Worm (Caenorhabditis elegans) whole organism, young adult: Measurements from ENCODE around the gene srx-105.

Source experiments
- F23B12.7 ChIP-seq: sonication (generic microtip); optimal IDR thresholded peaks from 2 replicates; lab custom pipeline; 2017; ENCODE audit warnings: missing genetic modification characterization, mild to moderate bottlenecking, missing compliant biosample characterization, antibody characterized with exemption, moderate library complexity; ENCODE audit not compliant: insufficient read depth
- F33H1.4 ChIP-seq: fragments of 200-800 bp; sonication (Bioruptor generic); IDR thresholded peaks from 2 replicates; pipeline ENCODE4 v1.3.6; 2022; ENCODE audit warnings: missing genetic modification reagents, missing genetic modification characterization, missing compliant biosample characterization
- F37B4.10 ChIP-seq: fragments of 200-800 bp; sonication (Bioruptor generic); IDR thresholded peaks from 2 replicates; pipeline ENCODE4 v1.3.6; 2022; ENCODE audit warnings: missing genetic modification characterization, missing compliant biosample characterization
- K11D2.4 ChIP-seq: fragments of 200-800 bp; sonication (Bioruptor generic); IDR thresholded peaks from 2 replicates; pipeline ENCODE4 v1.3.6; 2022; ENCODE audit warnings: missing genetic modification reagents, missing genetic modification characterization, missing compliant biosample characterization
- Y53G8AR.9 ChIP-seq: fragments of 200-800 bp; sonication (Bioruptor generic); conservative IDR thresholded peaks from 2 replicates; pipeline ENCODE4 v1.3.6; 2022; ENCODE audit warnings: missing genetic modification reagents, missing genetic modification characterization, missing compliant biosample characterization
- Y67H2A.10 ChIP-seq: fragments of 200-800 bp; sonication (Bioruptor generic); conservative IDR thresholded peaks from 2 replicates; pipeline ENCODE4 v1.3.6; 2022; ENCODE audit warnings: missing genetic modification reagents, missing genetic modification characterization, missing compliant biosample characterization
- Y95B8A.8 ChIP-seq: fragments of 200-800 bp; sonication (Bioruptor generic); IDR thresholded peaks from 2 replicates; pipeline ENCODE4 v1.3.6; 2022; ENCODE audit warnings: missing genetic modification reagents, missing genetic modification characterization, missing compliant biosample characterization
- ZK185.1 ChIP-seq: sonication (generic microtip); optimal IDR thresholded peaks from 2 replicates; lab custom pipeline; 2016; ENCODE audit warnings: mild to moderate bottlenecking, missing genetic modification characterization, missing compliant biosample characterization; ENCODE audit not compliant: poor library complexity, severe bottlenecking
- atf-7 ChIP-seq: sonication (generic microtip); optimal IDR thresholded peaks from 2 replicates; lab custom pipeline; 2017; ENCODE audit warnings: mild to moderate bottlenecking, missing genetic modification characterization, missing compliant biosample characterization
- attf-5 ChIP-seq: fragments of 200-800 bp; sonication (Bioruptor generic); optimal IDR thresholded peaks from 2 replicates; lab custom pipeline; 2018; ENCODE audit warnings: mild to moderate bottlenecking, missing genetic modification characterization, missing compliant biosample characterization
- attf-6 ChIP-seq: fragments of 200-800 bp; sonication (Bioruptor generic); IDR thresholded peaks from 2 replicates; pipeline ENCODE4 v1.3.6; 2022; ENCODE audit warnings: missing genetic modification reagents, missing genetic modification characterization, missing compliant biosample characterization
- bed-1 ChIP-seq: fragments of 200-800 bp; sonication (Bioruptor generic); IDR thresholded peaks from 2 replicates; pipeline ENCODE4 v1.3.6; 2022; ENCODE audit warnings: missing genetic modification reagents, missing genetic modification characterization, missing compliant biosample characterization
- ceh-58 ChIP-seq: fragments of 200-800 bp; sonication (Bioruptor generic); IDR thresholded peaks from 2 replicates; pipeline ENCODE4 v1.3.6; 2022; ENCODE audit warnings: missing genetic modification characterization, missing compliant biosample characterization
- dox-1 ChIP-seq: fragments of 200-800 bp; sonication (Bioruptor generic); IDR thresholded peaks from 2 replicates; pipeline ENCODE4 v1.3.6; 2022; ENCODE audit warnings: missing genetic modification reagents, missing genetic modification characterization, missing compliant biosample characterization
- dpff-1 ChIP-seq: sonication (generic microtip); optimal IDR thresholded peaks from 2 replicates; lab custom pipeline; 2017; ENCODE audit warnings: mild to moderate bottlenecking, missing genetic modification characterization, missing compliant biosample characterization
- dpl-1 ChIP-seq: fragments of 150-350 bp; optimal IDR thresholded peaks from 2 replicates; lab custom pipeline; 2014; ENCODE audit warnings: missing biosample characterization, missing genetic modification reagents, missing genetic modification characterization
- efl-1 ChIP-seq: fragments of 150-350 bp; optimal IDR thresholded peaks from 2 replicates; lab custom pipeline; 2014; ENCODE audit warnings: missing biosample characterization, missing genetic modification reagents, missing genetic modification characterization
- egl-18 ChIP-seq: fragments of 200-800 bp; sonication (Bioruptor generic); IDR thresholded peaks from 2 replicates; pipeline ENCODE4 v1.3.6; 2022; ENCODE audit warnings: missing genetic modification reagents, missing genetic modification characterization, missing compliant biosample characterization
- fkh-3 ChIP-seq: sonication (generic microtip); optimal IDR thresholded peaks from 2 replicates; lab custom pipeline; 2016; ENCODE audit warnings: mild to moderate bottlenecking, missing genetic modification characterization, missing compliant biosample characterization
- gei-17 ChIP-seq: fragments of 200-800 bp; sonication (Bioruptor generic); optimal IDR thresholded peaks from 2 replicates; lab custom pipeline; 2018; ENCODE audit warnings: mild to moderate bottlenecking, missing genetic modification characterization, missing compliant biosample characterization
- hmg-1.2 ChIP-seq: fragments of 200-800 bp; sonication (Bioruptor generic); IDR thresholded peaks from 2 replicates; pipeline ENCODE4 v1.3.6; 2022; ENCODE audit warnings: missing genetic modification reagents, missing genetic modification characterization, missing compliant biosample characterization
- lin-26 ChIP-seq: fragments of 200-800 bp; sonication (Bioruptor generic); IDR thresholded peaks from 2 replicates; pipeline ENCODE4 v1.3.6; 2022; ENCODE audit warnings: missing genetic modification reagents, missing genetic modification characterization, missing compliant biosample characterization
- lin-35 ChIP-seq, 3 experiments: fragments of 150-350 bp in 2 of 3; sonication (generic microtip) in 1 of 3; optimal IDR thresholded peaks; 2 replicates each; lab custom pipeline; 2014 to 2018; ENCODE audit warnings: missing biosample characterization in 3 of 3, missing genetic modification characterization in 3 of 3, missing genetic modification reagents in 3 of 3
- lin-54 ChIP-seq: fragments of 200-800 bp; sonication (Bioruptor generic); optimal IDR thresholded peaks from 2 replicates; lab custom pipeline; 2018; ENCODE audit warnings: mild to moderate bottlenecking, missing genetic modification characterization, missing compliant biosample characterization
- madf-6 ChIP-seq: fragments of 200-800 bp; sonication (Bioruptor generic); IDR thresholded peaks from 2 replicates; pipeline ENCODE4 v1.3.6; 2022; ENCODE audit warnings: missing genetic modification reagents, missing genetic modification characterization, missing compliant biosample characterization
- madf-8 ChIP-seq: fragments of 200-800 bp; sonication (Bioruptor generic); conservative IDR thresholded peaks from 2 replicates; pipeline ENCODE4 v1.3.6; 2022; ENCODE audit warnings: missing genetic modification reagents, missing genetic modification characterization, missing compliant biosample characterization
- mcd-1 ChIP-seq: fragments of 200-800 bp; sonication (Bioruptor generic); IDR thresholded peaks from 2 replicates; pipeline ENCODE4 v1.3.6; 2022; ENCODE audit warnings: missing genetic modification reagents, missing genetic modification characterization, missing compliant biosample characterization
- mxl-1 ChIP-seq: sonication (generic microtip); optimal IDR thresholded peaks from 2 replicates; lab custom pipeline; 2016; ENCODE audit warnings: missing genetic modification characterization, missing compliant biosample characterization
- nfyb-1 ChIP-seq: fragments of 200-800 bp; sonication (Bioruptor generic); IDR thresholded peaks from 2 replicates; pipeline ENCODE4 v1.3.6; 2022; ENCODE audit warnings: missing genetic modification reagents, missing genetic modification characterization, missing compliant biosample characterization
- nhr-179 ChIP-seq: sonication (generic microtip); optimal IDR thresholded peaks from 2 replicates; lab custom pipeline; 2016; ENCODE audit warnings: mild to moderate bottlenecking, missing genetic modification characterization, missing compliant biosample characterization
- nhr-80 ChIP-seq: sonication (generic microtip); optimal IDR thresholded peaks from 2 replicates; lab custom pipeline; 2016; ENCODE audit warnings: missing genetic modification characterization, missing compliant biosample characterization
- pbrm-1 ChIP-seq: fragments of 200-800 bp; sonication (Bioruptor generic); IDR thresholded peaks from 2 replicates; pipeline ENCODE4 v1.3.6; 2022; ENCODE audit warnings: missing genetic modification reagents, missing genetic modification characterization, missing compliant biosample characterization
- pha-4 ChIP-seq: fragments of 150-350 bp; sonication (generic microtip); optimal IDR thresholded peaks from 2 replicates; lab custom pipeline; 2014; ENCODE audit warnings: missing biosample characterization, missing genetic modification reagents, missing genetic modification characterization
- snpc-4 ChIP-seq, 5 experiments: fragments of 150-350 bp in 1 of 5; sonication (generic microtip) in 4 of 5; optimal IDR thresholded peaks; 2 replicates each; lab custom pipeline; 2014 to 2018; ENCODE audit warnings: missing genetic modification characterization in 5 of 5, missing biosample characterization in 3 of 5, antibody characterized with exemption in 2 of 5, mild to moderate bottlenecking in 2 of 5, missing compliant biosample characterization in 2 of 5, missing genotype in 2 of 5, moderate library complexity in 2 of 5, missing genetic modification reagents in 1 of 5
- tbp1 ChIP-seq: fragments of 200-800 bp; sonication (Bioruptor generic); optimal IDR thresholded peaks from 2 replicates; lab custom pipeline; 2018; ENCODE audit warnings: mild to moderate bottlenecking, missing genetic modification characterization, missing compliant biosample characterization
- xnd-1 ChIP-seq: sonication (generic microtip); optimal IDR thresholded peaks from 2 replicates; lab custom pipeline; 2016; ENCODE audit warnings: missing genotype, missing genetic modification reagents, missing genetic modification characterization, missing compliant biosample characterization
- ztf-28 ChIP-seq: fragments of 200-800 bp; sonication (Bioruptor generic); IDR thresholded peaks from 2 replicates; pipeline ENCODE4 v1.3.6; 2022; ENCODE audit warnings: missing genetic modification reagents, missing genetic modification characterization, missing compliant biosample characterization

The srx-105 gene

ce11 chrII:3682770-3683234 lies 18.4 kb downstream of the srx-105 start, which contains the start of gene F19B10.1:
Gene F19B10.1 (plus strand): TSS chrII:3683184.
- peak; percentile 60 for TF ChIP-seq dpl-1 (GFP tag; lab: Kevin White, UChicago)
- peak; percentile 66 for TF ChIP-seq attf-5 (GFP tag; lab: Kevin White, UChicago)
- peak; percentile 37 for TF ChIP-seq tbp1
- TF ChIP-seq bed-1 (GFP tag; lab: Robert Waterston, UW): no peak
- no peak for TF ChIP-seq lin-26 (GFP tag; lab: Robert Waterston, UW)
- TF ChIP-seq attf-6 (GFP tag; lab: Robert Waterston, UW): no peak
- peak; percentile 66; the same call in 1 of the 2 replicates for TF ChIP-seq mcd-1 (GFP tag; lab: Robert Waterston, UW)
- TF ChIP-seq dox-1 (GFP tag; lab: Robert Waterston, UW): 0 out of 2 replicates have a peak, but pooled peaks have one; percentile 44
- TF ChIP-seq nfyb-1 (GFP tag; lab: Robert Waterston, UW): peak; percentile 71; the same call in 1 of the 2 replicates
- peak; percentile 80 for TF ChIP-seq lin-54
- peak; percentile 33 for TF ChIP-seq efl-1
- 0 out of 2 replicates have a peak, but pooled peaks have one; percentile 31 for TF ChIP-seq Y53G8AR.9 (GFP tag; lab: Robert Waterston, UW)
- peak; percentile 18 for TF ChIP-seq F23B12.7 (tag; lab: Kevin White, UChicago)
- TF ChIP-seq K11D2.4: no peak
- TF ChIP-seq snpc-4 (GFP tag; optimal IDR thresholded peaks at IDR 0.05; lab: Kevin White, UChicago): no peak
- peak in 1 of 4 experiments; percentile 62 for TF ChIP-seq snpc-4 (tag; optimal IDR thresholded peaks at IDR 0.05; lab: Kevin White, UChicago)
- peak; percentile 61 for TF ChIP-seq nhr-80
- peak in 1 of 3 experiments; percentile 92 for TF ChIP-seq lin-35 (GFP tag; optimal IDR thresholded peaks at IDR 0.05; lab: Kevin White, UChicago)
- TF ChIP-seq Y67H2A.10 (GFP tag; lab: Robert Waterston, UW): no peak
- TF ChIP-seq, all 124 proteins: peak for 13

- TF ChIP-seq ztf-28 (GFP tag; lab: Robert Waterston, UW) (no peak), atf-7 (no peak), gei-17 (no peak), F33H1.4 (GFP tag; lab: Robert Waterston, UW) (no peak), F37B4.10 (no peak), egl-18 (GFP tag; lab: Robert Waterston, UW) (no peak), Y95B8A.8 (GFP tag; lab: Robert Waterston, UW) (no peak), madf-6 (GFP tag; lab: Robert Waterston, UW) (no peak), mxl-1 (tag; lab: Kevin White, UChicago) (no peak), pha-4 (tag; lab: Kevin White, UChicago) (no peak), dpff-1 (tag; lab: Kevin White, UChicago) (no peak), nhr-179 (no peak), ceh-58 (no peak), ZK185.1 (no peak)
These were observed 19.7 kb downstream of the srx-105 start, which contains the start of gene F19B10.10 for ce11 chrII:3681365-3682083. Gene F19B10.10 (minus strand): TSS chrII:3681415.

- TF ChIP-seq madf-8 (GFP tag; lab: Robert Waterston, UW) (peak; percentile 70), efl-1 (peak; percentile 75), pbrm-1 (GFP tag; lab: Robert Waterston, UW) (no peak), dpl-1 (GFP tag; lab: Kevin White, UChicago) (peak; percentile 34), fkh-3 (tag; lab: Kevin White, UChicago) (no peak), hmg-1.2 (GFP tag; lab: Robert Waterston, UW) (peak; percentile 10; the same call in 1 of the 2 replicates), xnd-1 (tag; lab: Kevin White, UChicago) (peak; percentile 34), madf-6 (GFP tag; lab: Robert Waterston, UW) (peak; percentile 86)
These were observed 20.8 kb downstream of the srx-105 start for ce11 chrII:3680366-3680765.
